Worm (Caenorhabditis elegans): ENCODE measurements around the gene nhr-171.

nhr-171 gene

DNA sequence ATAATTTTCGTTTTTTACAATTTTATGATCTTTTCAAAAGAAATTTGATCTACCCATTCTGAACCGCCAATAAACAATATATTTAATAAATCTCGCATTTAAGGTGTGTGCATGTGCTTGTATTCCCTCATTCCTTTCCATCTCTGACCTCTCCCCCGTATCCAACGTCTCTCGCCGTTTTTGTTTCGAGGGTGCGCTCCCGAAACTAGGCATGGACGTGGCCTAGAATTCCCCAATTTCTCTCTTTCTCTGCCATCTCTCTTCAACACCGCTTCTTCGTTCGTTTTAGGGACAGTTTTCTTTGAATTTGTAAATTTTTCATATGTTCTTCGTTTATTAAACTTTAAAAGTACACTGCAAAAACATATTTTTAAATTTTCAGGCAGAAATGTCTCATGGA, 46.1 kb upstream of the nhr-171 start, which contains the start of gene F25E5.1 (continued):
- TF ChIP-seq ceh-82 (tag; optimal IDR thresholded peaks at IDR 0.05), result no peak

DNA sequence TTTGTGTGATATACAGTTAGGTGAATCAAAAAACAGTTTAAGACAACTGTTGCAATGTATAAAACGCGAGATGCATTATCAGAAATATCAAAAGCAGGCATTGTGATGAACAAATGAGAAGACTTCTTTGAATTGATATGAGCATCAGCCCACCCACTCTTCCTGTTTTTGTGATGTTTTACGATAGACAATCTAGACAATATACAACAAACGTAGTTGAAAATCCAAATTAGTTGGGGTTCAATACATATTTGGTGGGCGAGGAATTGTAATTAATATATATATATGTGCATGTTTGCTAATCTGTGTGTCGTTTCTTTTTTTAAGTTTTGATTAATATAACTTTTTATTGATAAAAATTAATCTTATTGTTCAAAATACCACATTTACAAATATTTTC, 38.8 kb upstream of the nhr-171 start, which contains the start of gene str-28:
Gene str-28, minus strand, starts transcription at position 101 of the 400 bp plus-strand sequence.
- TF ChIP-seq Y55F3AM.14 (GFP tag; optimal IDR thresholded peaks at IDR 0.05) (no peak), mdl-1 (tag; optimal IDR thresholded peaks at IDR 0.05) (no peak), nhr-129 (tag; optimal IDR thresholded peaks at IDR 0.05) (no peak), sma-9 (GFP tag; optimal IDR thresholded peaks at IDR 0.05) (no peak), sma-9 (tag; optimal IDR thresholded peaks at IDR 0.05) (no peak), ZK546.5 (tag; optimal IDR thresholded peaks at IDR 0.05) (no peak), nhr-23 (tag; optimal IDR thresholded peaks at IDR 0.05) (no peak), R02D3.7 (tag; optimal IDR thresholded peaks at IDR 0.05) (no peak), nhr-237 (tag; optimal IDR thresholded peaks at IDR 0.05) (no peak), gmeb-1 (tag; optimal IDR thresholded peaks at IDR 0.05) (no peak), unc-39 (tag; optimal IDR thresholded peaks at IDR 0.05) (no peak), sma-3 (GFP tag; optimal IDR thresholded peaks at IDR 0.05) (no peak), fos-1 (tag; optimal IDR thresholded peaks at IDR 0.05) (no peak)

DNA sequence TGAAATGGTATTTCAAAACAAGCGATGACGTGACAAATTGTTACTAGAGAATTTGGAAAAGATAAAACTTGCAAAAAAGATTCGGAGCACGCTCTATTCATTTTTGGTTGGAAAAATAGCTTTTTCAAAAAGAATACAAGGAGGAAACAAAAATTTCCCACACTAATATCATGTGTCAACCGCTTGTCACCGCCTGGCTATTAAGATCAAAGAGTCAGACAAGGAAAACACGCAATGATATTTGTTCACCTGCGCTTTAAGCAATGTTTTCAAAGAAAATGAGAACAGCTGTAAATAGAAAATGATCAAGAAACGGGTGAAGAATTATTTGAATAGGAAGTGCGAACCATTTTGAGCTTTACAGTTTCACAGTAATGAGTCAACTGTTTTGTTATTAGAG, 34.8 kb upstream of the nhr-171 start, which contains the start of gene srh-125:
Gene srh-125, minus strand, starts transcription at position 101 of the 400 bp plus-strand sequence.
- TF ChIP-seq nhr-6 (tag; optimal IDR thresholded peaks at IDR 0.05) (no peak), nhr-237 (tag; optimal IDR thresholded peaks at IDR 0.05) (no peak), Y55F3AM.14 (GFP tag; optimal IDR thresholded peaks at IDR 0.05) (no peak), gmeb-1 (tag; optimal IDR thresholded peaks at IDR 0.05) (no peak), snpc-4 (tag; optimal IDR thresholded peaks at IDR 0.05) (no peak), fos-1 (tag; optimal IDR thresholded peaks at IDR 0.05) (no peak), nhr-23 (tag; optimal IDR thresholded peaks at IDR 0.05) (no peak), ztf-4 (tag; optimal IDR thresholded peaks at IDR 0.05) (no peak), nhr-129 (tag; optimal IDR thresholded peaks at IDR 0.05) (no peak), R02D3.7 (tag; optimal IDR thresholded peaks at IDR 0.05) (no peak), lin-11 (tag; optimal IDR thresholded peaks at IDR 0.05) (no peak), nhr-11 (tag; optimal IDR thresholded peaks at IDR 0.05) (no peak), nhr-12 (tag; optimal IDR thresholded peaks at IDR 0.05) (no peak), F13H6.1 (tag; optimal IDR thresholded peaks at IDR 0.05) (no peak)

DNA sequence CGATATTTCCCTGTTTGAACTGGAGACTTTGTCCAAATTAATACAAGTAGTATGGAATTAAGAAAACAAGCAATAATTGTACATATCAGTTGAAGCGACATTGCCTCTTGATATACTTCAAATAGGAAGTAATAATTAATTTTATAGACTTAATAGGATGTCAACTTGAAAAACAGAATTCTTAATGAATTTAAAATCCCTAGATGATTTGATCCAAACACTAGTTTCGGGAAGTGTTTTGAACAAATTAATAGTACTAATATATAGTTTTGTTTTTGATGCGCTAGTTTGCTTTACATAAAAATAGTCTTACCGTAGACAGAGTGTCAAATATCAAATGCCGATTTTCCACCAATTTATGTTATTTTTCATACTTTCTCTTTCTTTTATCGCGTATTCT, 33.2 kb upstream of the nhr-171 start, which contains the start of gene str-190:
Gene str-190, minus strand, starts transcription at position 101 of the 400 bp plus-strand sequence.
- TF ChIP-seq F13H6.1 (tag; optimal IDR thresholded peaks at IDR 0.05) (no peak), aly-2 (tag; optimal IDR thresholded peaks at IDR 0.05) (no peak), ZK546.5 (tag; optimal IDR thresholded peaks at IDR 0.05) (no peak), nhr-129 (tag; optimal IDR thresholded peaks at IDR 0.05) (no peak), ztf-4 (tag; optimal IDR thresholded peaks at IDR 0.05) (no peak), zag-1 (tag; optimal IDR thresholded peaks at IDR 0.05) (no peak), C34F6.9 (tag; optimal IDR thresholded peaks at IDR 0.05) (no peak), dmd-4 (tag; optimal IDR thresholded peaks at IDR 0.05) (no peak), ceh-82 (tag; optimal IDR thresholded peaks at IDR 0.05) (no peak)

DNA sequence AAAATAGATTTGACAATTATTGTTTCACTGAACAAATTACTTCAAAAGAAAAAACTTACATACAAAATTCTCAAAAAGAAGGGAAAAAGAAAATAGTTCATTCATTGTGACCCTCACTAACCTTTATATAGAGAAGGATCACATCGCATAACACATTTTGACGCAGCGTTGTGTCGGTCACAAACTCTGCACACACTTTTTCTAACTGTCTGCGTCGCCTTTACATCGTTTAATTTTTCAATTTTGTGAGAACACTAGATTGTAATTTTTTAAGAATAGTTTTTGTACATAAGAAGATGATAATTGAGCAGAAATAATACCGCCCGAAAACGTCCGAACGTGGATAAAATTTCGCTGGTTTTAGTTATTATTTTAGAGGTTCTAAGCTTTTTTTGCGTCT, 30.6 kb upstream of the nhr-171 start, which contains the start of gene C18B10.6:
Gene C18B10.6, minus strand, starts transcription at position 101 of the 400 bp plus-strand sequence.
- TF ChIP-seq dmd-4 (tag; optimal IDR thresholded peaks at IDR 0.05) (no peak), unc-55 (GFP tag; optimal IDR thresholded peaks at IDR 0.05) (no peak), C34F6.9 (tag; optimal IDR thresholded peaks at IDR 0.05) (no peak), ztf-11 (tag; optimal IDR thresholded peaks at IDR 0.05) (no peak), ama-1 (optimal IDR thresholded peaks at IDR 0.05) (no peak)

DNA sequence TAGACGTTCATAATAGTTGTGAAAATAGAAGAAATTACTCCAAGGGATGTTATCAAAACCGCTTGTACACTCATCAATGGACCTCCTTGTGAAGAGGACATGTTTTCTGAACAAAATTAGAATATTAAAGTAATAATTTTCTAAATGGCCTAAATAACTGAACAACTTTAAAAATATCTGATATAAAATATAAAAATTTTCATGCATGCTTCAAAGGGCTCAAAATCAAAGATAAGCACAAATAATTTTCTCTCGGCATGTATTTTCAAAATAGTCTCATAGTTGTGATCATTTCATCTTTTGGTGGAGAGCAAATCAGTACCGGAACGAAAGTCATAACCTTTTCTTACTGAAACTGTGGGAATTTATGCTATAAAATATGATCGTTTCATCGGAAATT, 26.6 kb upstream of the nhr-171 start, which contains the start of gene srbc-8:
Gene srbc-8, minus strand, starts transcription at position 101 of the 400 bp plus-strand sequence.
- TF ChIP-seq unc-62 (GFP tag; optimal IDR thresholded peaks at IDR 0.05) (no peak), ceh-16 (tag; optimal IDR thresholded peaks at IDR 0.05) (no peak), lsy-2 (tag; optimal IDR thresholded peaks at IDR 0.05) (no peak), unc-39 (tag; optimal IDR thresholded peaks at IDR 0.05) (no peak), lin-13 (GFP tag; optimal IDR thresholded peaks at IDR 0.05) (no peak), nhr-237 (tag; optimal IDR thresholded peaks at IDR 0.05) (no peak), nhr-11 (tag; optimal IDR thresholded peaks at IDR 0.05) (no peak), dmd-4 (tag; optimal IDR thresholded peaks at IDR 0.05) (no peak), skn-1 (tag; optimal IDR thresholded peaks at IDR 0.05) (no peak), nhr-23 (tag; optimal IDR thresholded peaks at IDR 0.05) (no peak), F13H6.1 (tag; optimal IDR thresholded peaks at IDR 0.05) (no peak), R02D3.7 (tag; optimal IDR thresholded peaks at IDR 0.05) (no peak)
